Worm (Caenorhabditis elegans): ENCODE measurements around the gene D1005.10.

DNA sequence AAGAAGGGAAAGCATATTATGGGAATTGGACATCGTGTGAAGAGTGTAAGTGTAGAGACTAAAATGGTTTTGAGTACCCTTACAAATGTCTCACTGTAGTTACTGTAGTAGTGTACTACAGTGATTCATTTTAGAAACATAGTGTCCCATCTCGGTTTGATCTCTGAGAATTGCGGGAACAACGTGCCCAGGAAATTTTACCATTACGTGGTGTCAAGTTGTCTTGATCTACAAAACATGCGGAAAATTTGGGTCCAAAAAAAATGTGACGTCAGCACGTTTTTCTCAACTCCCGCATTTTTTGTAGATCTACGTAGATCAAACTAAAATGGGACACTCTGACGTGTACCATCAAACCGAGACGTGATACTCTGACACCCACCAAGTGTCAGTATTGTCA, 2.8 kb downstream of the D1005.10 start:
- TF ChIP-seq sea-2 (GFP tag; optimal IDR thresholded peaks at IDR 0.05): no peak
- no peak for TF ChIP-seq unc-62 (GFP tag; optimal IDR thresholded peaks at IDR 0.05)
- TF ChIP-seq egl-27 (tag; optimal IDR thresholded peaks at IDR 0.05): no peak
- no peak for TF ChIP-seq fkh-10 (GFP tag; optimal IDR thresholded peaks at IDR 0.05)
- TF ChIP-seq snpc-4 (tag; optimal IDR thresholded peaks at IDR 0.05): no peak
- TF ChIP-seq nhr-76 (tag; optimal IDR thresholded peaks at IDR 0.05): no peak
- no peak for TF ChIP-seq jun-1 (tag; optimal IDR thresholded peaks at IDR 0.05)
- no peak for TF ChIP-seq nhr-11 (tag; optimal IDR thresholded peaks at IDR 0.05)
- TF ChIP-seq nhr-12 (tag; optimal IDR thresholded peaks at IDR 0.05): no peak
- TF ChIP-seq ceh-9 (tag; optimal IDR thresholded peaks at IDR 0.05): no peak
- TF ChIP-seq zag-1 (tag; optimal IDR thresholded peaks at IDR 0.05): no peak
- no peak for TF ChIP-seq skn-1 (tag; optimal IDR thresholded peaks at IDR 0.05)
